Fruit fly (Drosophila melanogaster) Kc167 (cell line): ENCODE measurements around the gene GABA-B-R2.
"Not testable (repeated sequence)": the region's sequence is repeated elsewhere in the genome, so short reads cannot be mapped to it uniquely, and the experiment has no call there.

Experiments
- Sin3A ChIP-seq: fragments of >200 bp; optimal IDR thresholded peaks from 2 replicates; lab custom pipeline; 2018; ENCODE audit warnings: missing external identifiers
- psq ChIP-seq: fragments of >200 bp; optimal IDR thresholded peaks from 2 replicates; lab custom pipeline; 2017; ENCODE audit warnings: missing external identifiers

dm6 chr3R:21736196-21736595, 39.4 kb downstream of the GABA-B-R2 start, which contains the start of gene Sfp93F:
- not testable (repeated sequence) for TF ChIP-seq Sin3A; psq (lab: Kevin White, UChicago)
